Fruit fly (Drosophila melanogaster): ENCODE measurements around the gene Uch.

DNA sequence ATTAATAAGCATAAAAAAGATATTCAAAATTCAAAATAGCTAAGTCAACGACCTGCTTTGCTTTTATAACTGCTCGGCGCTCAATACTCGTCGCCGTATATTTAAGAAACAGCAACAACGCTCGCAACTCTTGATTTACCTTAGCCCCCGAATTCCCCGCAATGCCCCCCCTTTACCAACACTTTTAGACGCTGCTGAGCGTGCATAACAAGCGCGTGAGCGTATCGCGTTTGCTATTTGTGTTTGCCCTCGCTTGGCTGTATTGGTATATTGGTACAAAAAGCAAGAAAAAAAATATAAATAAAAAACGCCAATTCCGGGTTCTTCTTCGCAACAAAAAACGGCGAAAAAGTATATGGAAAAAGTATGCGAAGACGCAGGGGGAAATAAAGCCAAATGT is 48.1 kb downstream of the Uch start:
- TF ChIP-seq CG34224 (GFP tag; IDR thresholded peaks at IDR 0.05; ENCODE audit: partially characterized antibody) (no peak), vnd (GFP tag; IDR thresholded peaks at IDR 0.05; ENCODE audit: partially characterized antibody) (no peak), insv (GFP tag; optimal IDR thresholded peaks at IDR 0.05) (no peak), otp (GFP tag; IDR thresholded peaks at IDR 0.05) (no peak), wor (GFP tag; IDR thresholded peaks at IDR 0.05) (no peak)
